Fruit fly (Drosophila melanogaster): ENCODE results near the gene Cht11.

The Cht11 gene

DNA sequence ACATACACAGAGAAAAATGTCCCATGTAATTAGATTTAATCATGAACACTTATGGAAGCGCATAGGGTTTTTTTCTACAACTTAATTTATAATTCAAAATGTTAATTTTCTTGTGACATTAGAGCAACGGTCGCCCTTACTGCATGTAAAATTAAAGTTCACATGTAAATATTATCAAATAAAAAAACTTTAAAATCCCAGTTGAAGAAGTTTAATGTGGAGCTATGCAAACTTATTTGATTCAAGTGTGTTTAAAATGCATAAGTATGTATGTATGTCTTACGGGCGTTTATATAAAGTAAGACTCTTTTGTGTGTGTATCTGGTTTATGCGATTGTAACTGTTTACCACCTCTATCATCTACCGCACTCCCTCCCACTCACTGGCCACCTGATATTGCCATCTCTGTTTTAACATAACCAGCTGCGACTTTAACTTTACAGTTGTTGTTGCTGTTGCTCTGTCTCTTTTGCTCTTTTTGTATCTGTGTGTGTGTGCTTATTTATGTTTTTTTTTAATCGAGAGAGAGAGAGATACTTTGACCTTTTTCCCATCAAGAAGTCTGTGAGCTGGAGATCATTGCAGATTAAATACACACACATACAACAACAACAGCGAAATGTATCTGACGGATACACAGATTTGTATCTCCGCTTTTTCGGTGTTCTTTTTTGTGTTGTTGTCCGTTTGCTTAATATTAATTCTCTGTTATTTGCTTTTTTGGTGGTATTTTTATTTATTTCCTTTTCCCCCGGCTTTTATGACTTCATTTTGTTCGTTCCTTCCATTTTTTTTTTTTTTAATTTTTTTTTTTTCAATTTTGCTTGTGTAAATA lies 6.3 kb upstream of the Cht11 start (continued):
- TF ChIP-seq prd (optimal IDR thresholded peaks at IDR 0.05) (no peak), prd (GFP tag; IDR thresholded peaks at IDR 0.05) (peak; percentile 55; the same call in 1 of the 3 replicates), CG13424 (tag; optimal IDR thresholded peaks at IDR 0.05) (peak; percentile 96), CG30431 (GFP tag; optimal IDR thresholded peaks at IDR 0.05) (peak; percentile 77), CG8290 (GFP tag; optimal IDR thresholded peaks at IDR 0.05) (peak; percentile 60), CG8290 (tag; optimal IDR thresholded peaks at IDR 0.05) (peak; percentile 8 to 42), Drgx (GFP tag; IDR thresholded peaks at IDR 0.05) (peak; percentile 71), CTCF (GFP tag; optimal IDR thresholded peaks at IDR 0.05) (peak; percentile 52), Lhr (GFP tag; optimal IDR thresholded peaks at IDR 0.05) (peak; percentile 81), CG8281 (tag; optimal IDR thresholded peaks at IDR 0.05) (peak; percentile 87), CG2202 (tag; optimal IDR thresholded peaks at IDR 0.05) (peak; percentile 80), Sry-β (GFP tag; optimal IDR thresholded peaks at IDR 0.05) (peak; percentile 33), CG14965 (GFP tag; optimal IDR thresholded peaks at IDR 0.05; ENCODE audit: borderline replicate concordance) (no peak), CG10209 (GFP tag; optimal IDR thresholded peaks at IDR 0.05) (peak; percentile 75), CG12942 (GFP tag; optimal IDR thresholded peaks at IDR 0.05) (peak; percentile 74), Hr39 (optimal IDR thresholded peaks at IDR 0.05) (no peak), gce (GFP tag; IDR thresholded peaks at IDR 0.05) (peak; percentile 33; the same call in 1 of the 3 replicates), Bdp1 (GFP tag; optimal IDR thresholded peaks at IDR 0.05) (peak; percentile 79), mam (GFP tag; optimal IDR thresholded peaks at IDR 0.05) (peak; percentile 68), Deaf1 (tag; optimal IDR thresholded peaks at IDR 0.05) (peak; percentile 26), CG12071 (GFP tag; optimal IDR thresholded peaks at IDR 0.05) (no peak), Atf-2 (GFP tag; optimal IDR thresholded peaks at IDR 0.05) (peak; percentile 84), C15 (GFP tag; IDR thresholded peaks at IDR 0.05) (no peak), CG17359 (tag; optimal IDR thresholded peaks at IDR 0.05) (peak; percentile 78), Six4 (GFP tag; optimal IDR thresholded peaks at IDR 0.05) (peak; percentile 27), HmgD (GFP tag; optimal IDR thresholded peaks at IDR 0.05) (no peak), Sox100B (GFP tag; optimal IDR thresholded peaks at IDR 0.05) (peak; percentile 90), stc (GFP tag; IDR thresholded peaks at IDR 0.05) (peak; percentile 67; the same call in 1 of the 2 replicates), CG7839 (tag; optimal IDR thresholded peaks at IDR 0.05) (peak; percentile 96), ATbp (GFP tag; optimal IDR thresholded peaks at IDR 0.05) (peak; percentile 77), Ptx1 (GFP tag; IDR thresholded peaks at IDR 0.05) (peak; percentile 79), Oaz (GFP tag; IDR thresholded peaks at IDR 0.05) (no peak; the same call in none of the 2 replicates), Eip74EF (GFP tag; optimal IDR thresholded peaks at IDR 0.05) (peak in 1 of 2 experiments; percentile 93), gro (GFP tag; optimal IDR thresholded peaks at IDR 0.05) (peak; percentile 8), CG33557 (GFP tag; optimal IDR thresholded peaks at IDR 0.05) (peak; percentile 80), Ssrp (tag; optimal IDR thresholded peaks at IDR 0.05) (peak; percentile 95), fd102C (GFP tag; optimal IDR thresholded peaks at IDR 0.05) (peak; percentile 48), Hr51 (GFP tag; optimal IDR thresholded peaks at IDR 0.05) (peak; percentile 82 to 97), pho (GFP tag; optimal IDR thresholded peaks at IDR 0.05) (peak; percentile 70), gt (GFP tag; IDR thresholded peaks at IDR 0.05) (0 out of 2 replicates have a peak, but pooled peaks have one; percentile 10), D (optimal IDR thresholded peaks at IDR 0.05) (no peak), D (GFP tag; optimal IDR thresholded peaks at IDR 0.05) (peak; percentile 81), wdn (GFP tag; IDR thresholded peaks at IDR 0.05) (peak; percentile 63), eve (GFP tag; optimal IDR thresholded peaks at IDR 0.05) (peak in 1 of 2 experiments; percentile 90), klu (GFP tag; IDR thresholded peaks at IDR 0.05) (no peak), D19A (tag; optimal IDR thresholded peaks at IDR 0.05) (peak; percentile 69), CG11560 (tag; IDR thresholded peaks at IDR 0.05) (no peak), CG18619 (GFP tag; optimal IDR thresholded peaks at IDR 0.05) (peak; percentile 86), Hsf (GFP tag; optimal IDR thresholded peaks at IDR 0.05) (peak; percentile 88), CG4730 (GFP tag; IDR thresholded peaks at IDR 0.05) (peak; percentile 48; the same call in 1 of the 2 replicates)
